4 fruit fly cellular contexts compared by ENCODE assay signal in genomic region chrX:3831761-3832160, dm6.
TF ChIP-seq lines count a peak whose summit lies in the region.

No protein-coding gene starts in this region.

- no peak for TF ChIP-seq CTCF in whole organism, embryonic (GFP tag; optimal IDR thresholded peaks at IDR 0.05; lab: Kevin White, UChicago)

TF ChIP-seq in whole organism, embryonic, 481 proteins besides CTCF, POLR2A, EP300 and RAD21:
- TF ChIP-seq Ptx1 (GFP tag; IDR thresholded peaks at IDR 0.05; lab: Robert Waterston, UW) (no peak), Hr3 (GFP tag; optimal IDR thresholded peaks at IDR 0.05; lab: Kevin White, UChicago) (no peak), Drgx (GFP tag; IDR thresholded peaks at IDR 0.05; lab: Robert Waterston, UW) (peak; percentile 45; the same call in 1 of the 2 replicates)

TF ChIP-seq in whole organism, prepupa, 60 proteins besides CTCF, POLR2A, EP300 and RAD21 (continues in another document):
- TF ChIP-seq CG8319 (GFP tag; optimal IDR thresholded peaks at IDR 0.05; lab: Kevin White, UChicago) (no peak), fd85E (GFP tag; optimal IDR thresholded peaks at IDR 0.05; lab: Kevin White, UChicago) (no peak), salr (GFP tag; optimal IDR thresholded peaks at IDR 0.05; lab: Kevin White, UChicago) (peak in 1 of 2 experiments; percentile 11), CG3032 (tag; optimal IDR thresholded peaks at IDR 0.05; lab: Kevin White, UChicago) (peak; percentile 4), Sox14 (GFP tag; optimal IDR thresholded peaks at IDR 0.05; lab: Kevin White, UChicago) (peak; percentile 24), fkh (GFP tag; optimal IDR thresholded peaks at IDR 0.05; lab: Kevin White, UChicago) (no peak), ss (GFP tag; optimal IDR thresholded peaks at IDR 0.05; lab: Kevin White, UChicago) (no peak), CG15336 (GFP tag; IDR thresholded peaks at IDR 0.05; lab: Robert Waterston, UW) (peak; percentile 66), esn (GFP tag; optimal IDR thresholded peaks at IDR 0.05; lab: Kevin White, UChicago) (peak; percentile 35), CG1621 (tag; optimal IDR thresholded peaks at IDR 0.05; lab: Kevin White, UChicago) (no peak), CG11294 (GFP tag; IDR thresholded peaks at IDR 0.05; lab: Robert Waterston, UW) (no peak), CG6854 (GFP tag; optimal IDR thresholded peaks at IDR 0.05; lab: Kevin White, UChicago) (no peak), CG6276 (GFP tag; optimal IDR thresholded peaks at IDR 0.05; lab: Kevin White, UChicago) (peak; percentile 14), CG11902 (GFP tag; optimal IDR thresholded peaks at IDR 0.05; lab: Kevin White, UChicago) (no peak), Met (GFP tag; optimal IDR thresholded peaks at IDR 0.05; lab: Kevin White, UChicago) (peak; percentile 38), CG8119 (GFP tag; IDR thresholded peaks at IDR 0.05; lab: Robert Waterston, UW) (peak; percentile 63; the same call in 2 of the 3 replicates), svp (GFP tag; lab: Kevin White, UChicago) (peak; percentile 75), CG4318 (GFP tag; optimal IDR thresholded peaks at IDR 0.05; lab: Kevin White, UChicago) (no peak), CG11762 (GFP tag; optimal IDR thresholded peaks at IDR 0.05; lab: Kevin White, UChicago; ENCODE audit: insufficient read depth) (no peak), Sox102F (GFP tag; optimal IDR thresholded peaks at IDR 0.05; lab: Kevin White, UChicago) (peak; percentile 39), CG32006 (GFP tag; optimal IDR thresholded peaks at IDR 0.05; lab: Kevin White, UChicago) (peak; percentile 59), vri (GFP tag; optimal IDR thresholded peaks at IDR 0.05; lab: Kevin White, UChicago) (peak; percentile 3), Eip75B (GFP tag; optimal IDR thresholded peaks at IDR 0.05; lab: Kevin White, UChicago) (no peak), Eip93F (GFP tag; optimal IDR thresholded peaks at IDR 0.05; lab: Kevin White, UChicago) (no peak), net (GFP tag; optimal IDR thresholded peaks at IDR 0.05; lab: Kevin White, UChicago) (no peak), spab (GFP tag; optimal IDR thresholded peaks at IDR 0.05; lab: Kevin White, UChicago) (no peak), Hr4 (GFP tag; optimal IDR thresholded peaks at IDR 0.05; lab: Kevin White, UChicago) (peak; percentile 15), topi (GFP tag; optimal IDR thresholded peaks at IDR 0.05; lab: Kevin White, UChicago) (peak; percentile 42), OdsH (GFP tag; optimal IDR thresholded peaks at IDR 0.05; lab: Kevin White, UChicago) (peak; percentile 32), CG8632 (GFP tag; optimal IDR thresholded peaks at IDR 0.05; lab: Kevin White, UChicago) (no peak)

TF ChIP-seq in whole organism, pupa, 21 proteins besides CTCF, POLR2A, EP300 and RAD21:
- TF ChIP-seq CG32121 (GFP tag; IDR thresholded peaks at IDR 0.05; lab: Robert Waterston, UW) (no peak), EcR (GFP tag; optimal IDR thresholded peaks at IDR 0.05; lab: Kevin White, UChicago) (no peak), CG8301 (tag; optimal IDR thresholded peaks at IDR 0.05; lab: Kevin White, UChicago) (peak; percentile 55), Snoo (tag; optimal IDR thresholded peaks at IDR 0.05; lab: Kevin White, UChicago) (no peak), CG14655 (GFP tag; optimal IDR thresholded peaks at IDR 0.05; lab: Kevin White, UChicago) (peak; percentile 59), CG4496 (GFP tag; IDR thresholded peaks at IDR 0.05; lab: Robert Waterston, UW) (peak; percentile 60; the same call in 2 of the 3 replicates), CG15710 (tag; optimal IDR thresholded peaks at IDR 0.05; lab: Kevin White, UChicago) (no peak), CG10348 (GFP tag; IDR thresholded peaks at IDR 0.05; lab: Robert Waterston, UW) (no peak), CG9948 (tag; optimal IDR thresholded peaks at IDR 0.05; lab: Kevin White, UChicago) (peak; percentile 36), Ets98B (GFP tag; IDR thresholded peaks at IDR 0.05; lab: Robert Waterston, UW) (peak; percentile 51), CG13204 (GFP tag; optimal IDR thresholded peaks at IDR 0.05; lab: Kevin White, UChicago) (no peak), gl (tag; optimal IDR thresholded peaks at IDR 0.05; lab: Kevin White, UChicago) (no peak), CG17806 (tag; optimal IDR thresholded peaks at IDR 0.05; lab: Kevin White, UChicago) (peak; percentile 20), rn (GFP tag; IDR thresholded peaks at IDR 0.05; lab: Robert Waterston, UW) (no peak), D1 (tag; optimal IDR thresholded peaks at IDR 0.05; lab: Kevin White, UChicago) (no peak), fd96Ca (GFP tag; IDR thresholded peaks at IDR 0.05; lab: Robert Waterston, UW) (no peak), CG8159 (tag; optimal IDR thresholded peaks at IDR 0.05; lab: Kevin White, UChicago) (no peak), CG12605 (GFP tag; IDR thresholded peaks at IDR 0.05; lab: Robert Waterston, UW) (no peak; the same call in 1 of the 2 replicates), Pif1A (GFP tag; optimal IDR thresholded peaks at IDR 0.05; lab: Kevin White, UChicago) (no peak), CG34367 (tag; optimal IDR thresholded peaks at IDR 0.05; lab: Kevin White, UChicago) (no peak), Pif1B (GFP tag; optimal IDR thresholded peaks at IDR 0.05; lab: Kevin White, UChicago) (no peak)

TF ChIP-seq in whole organism, wandering third instar larva, 38 proteins besides CTCF, POLR2A, EP300 and RAD21:
- no peak for TF ChIP-seq pan (optimal IDR thresholded peaks at IDR 0.05; lab: Kevin White, UChicago)
- TF ChIP-seq Hnf4 (GFP tag; optimal IDR thresholded peaks at IDR 0.05; lab: Kevin White, UChicago): peak; percentile 23
- TF ChIP-seq OdsH (GFP tag; optimal IDR thresholded peaks at IDR 0.05; lab: Kevin White, UChicago): peak; percentile 20
- TF ChIP-seq HLH106 (tag; optimal IDR thresholded peaks at IDR 0.05; lab: Kevin White, UChicago): peak; percentile 5
- TF ChIP-seq dl (GFP tag; optimal IDR thresholded peaks at IDR 0.05; lab: Kevin White, UChicago; ENCODE audit: insufficient read depth in 1 of 2, partially characterized antibody in 2 of 2): no peak
- TF ChIP-seq sage (GFP tag; optimal IDR thresholded peaks at IDR 0.05; lab: Kevin White, UChicago): no peak
- peak; percentile 27 for TF ChIP-seq rgr (GFP tag; optimal IDR thresholded peaks at IDR 0.05; lab: Kevin White, UChicago)
- no peak for TF ChIP-seq N (GFP tag; optimal IDR thresholded peaks at IDR 0.05; lab: Kevin White, UChicago)
- no peak for TF ChIP-seq woc (GFP tag; optimal IDR thresholded peaks at IDR 0.05; lab: Kevin White, UChicago)
- peak in 1 of 2 experiments; percentile 2 for TF ChIP-seq foxo (GFP tag; optimal IDR thresholded peaks at IDR 0.05; lab: Kevin White, UChicago)
- no peak for TF ChIP-seq Jra (GFP tag; optimal IDR thresholded peaks at IDR 0.05; lab: Kevin White, UChicago)
- no peak for TF ChIP-seq Hr83 (GFP tag; optimal IDR thresholded peaks at IDR 0.05; lab: Kevin White, UChicago; ENCODE audit: poor library complexity, severe bottlenecking)
- TF ChIP-seq Myc (optimal IDR thresholded peaks at IDR 0.05; lab: Kevin White, UChicago): no peak
- TF ChIP-seq br (GFP tag; optimal IDR thresholded peaks at IDR 0.05; lab: Kevin White, UChicago): no peak
- peak; percentile 21 for TF ChIP-seq ey (GFP tag; optimal IDR thresholded peaks at IDR 0.05; lab: Kevin White, UChicago)
- peak; percentile 34 for TF ChIP-seq h (GFP tag; optimal IDR thresholded peaks at IDR 0.05; lab: Kevin White, UChicago)
TF ChIP-seq in whole organism, wandering third instar larva: peak in this region for 7.

Comparison
In these comparisons a context has a peak if more than half of its experiments do, and no peak if none do; other contexts are left out.
1. Of the 7 proteins assayed by ChIP-seq in both whole organism, embryonic and whole organism, prepupa: peak only in whole organism, embryonic: none; only in whole organism, prepupa: Gug, Hr39, Lpt and Sox102F; in both: none; in neither: 3.